Fruit fly (Drosophila melanogaster): Measurements from ENCODE around the gene CG18749.

DNA sequence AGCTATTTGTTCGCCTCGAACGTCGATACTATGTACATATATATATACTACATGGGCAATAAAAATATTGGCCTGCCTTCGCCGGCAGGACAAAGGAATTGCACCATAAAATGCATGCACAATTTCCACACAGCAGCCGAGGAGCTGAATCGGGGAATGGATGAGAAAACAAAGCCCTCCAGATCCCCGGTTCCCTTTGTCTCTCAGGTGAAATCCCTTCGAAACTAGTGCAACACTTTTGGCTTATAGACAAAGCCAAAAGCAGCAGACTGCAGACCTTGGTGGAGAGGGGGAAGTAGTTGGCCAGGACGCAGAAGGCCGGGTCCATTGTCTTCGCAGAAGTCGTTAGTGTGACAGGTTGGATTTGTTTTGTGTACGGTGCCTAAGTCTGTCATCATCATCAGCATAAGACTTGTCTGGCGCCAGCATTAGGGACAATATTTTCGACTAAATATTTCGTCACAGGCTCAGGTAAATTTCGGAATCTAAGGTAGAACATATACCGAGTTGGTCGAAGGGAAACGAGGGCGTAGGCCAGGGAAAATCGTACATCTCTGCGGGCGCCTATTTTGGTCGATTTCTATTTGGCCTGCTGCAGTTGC lies 38.5 kb upstream of the CG18749 start:
- TF ChIP-seq fru (GFP tag; optimal IDR thresholded peaks at IDR 0.05) (no peak), usp (GFP tag; optimal IDR thresholded peaks at IDR 0.05) (no peak), HLH106 (tag; optimal IDR thresholded peaks at IDR 0.05) (no peak)

All from whole organism, wandering third instar larva.